Worm (Caenorhabditis elegans): ENCODE measurements around the gene F19C7.2.

F19C7.2 gene

DNA sequence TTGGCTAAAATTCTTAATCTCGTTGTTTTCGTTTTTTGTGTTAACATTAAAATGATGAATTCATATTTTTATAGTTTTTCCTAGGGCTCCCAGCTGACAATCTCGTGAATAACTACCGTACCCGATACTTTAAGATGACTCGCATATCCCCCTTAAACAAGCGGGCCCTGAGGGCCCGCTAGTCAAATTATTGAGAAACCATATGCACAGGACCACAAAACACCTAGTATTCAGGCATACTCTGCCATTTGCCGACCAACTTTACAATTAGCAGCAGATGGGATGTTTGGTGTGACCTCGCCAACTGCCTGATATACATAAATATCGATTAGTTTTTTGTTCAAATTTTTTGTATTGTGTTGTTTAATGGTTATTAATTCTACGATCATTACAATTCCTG is 2.9 kb upstream of the F19C7.2 start, which contains the start of gene F19C7.3:
F19C7.3 (plus strand) TSS at position 301 of the 400 bp plus-strand sequence.
- TF ChIP-seq ceh-36 (tag; optimal IDR thresholded peaks at IDR 0.05) (no peak), tbx-37 (GFP tag; conservative IDR thresholded peaks at IDR 0.05) (no peak), ets-7 (tag; optimal IDR thresholded peaks at IDR 0.05) (no peak), tbx-11 (GFP tag; IDR thresholded peaks at IDR 0.05) (no peak), hmg-4 (GFP tag; optimal IDR thresholded peaks at IDR 0.05) (no peak), flt-1 (GFP tag; IDR thresholded peaks at IDR 0.05) (no peak), pes-1 (GFP tag; IDR thresholded peaks at IDR 0.05) (no peak), sea-1 (GFP tag; conservative IDR thresholded peaks at IDR 0.05) (no peak), ama-1 (optimal IDR thresholded peaks at IDR 0.05) (no peak), aly-1 (tag; optimal IDR thresholded peaks at IDR 0.05) (no peak), ceh-13 (GFP tag; optimal IDR thresholded peaks at IDR 0.05) (no peak), hnd-1 (tag; optimal IDR thresholded peaks at IDR 0.05) (no peak), hmbx-1 (tag; optimal IDR thresholded peaks at IDR 0.05) (no peak), scrt-1 (GFP tag; IDR thresholded peaks at IDR 0.05) (no peak), B0310.2 (tag; optimal IDR thresholded peaks at IDR 0.05) (no peak)

ce11 chrIV:4602565-4602964 is 2.8 kb downstream of the F19C7.2 start, which contains the start of gene F19C7.4:
Gene F19C7.4, plus strand, starts transcription at chrIV:4602865.
- TF ChIP-seq hmbx-1 (tag; optimal IDR thresholded peaks at IDR 0.05) (no peak), sea-1 (GFP tag; conservative IDR thresholded peaks at IDR 0.05) (no peak), F13C5.2 (tag; optimal IDR thresholded peaks at IDR 0.05) (no peak), ama-1 (optimal IDR thresholded peaks at IDR 0.05) (no peak), ceh-36 (tag; optimal IDR thresholded peaks at IDR 0.05) (no peak), scrt-1 (GFP tag; IDR thresholded peaks at IDR 0.05) (no peak), ets-7 (tag; optimal IDR thresholded peaks at IDR 0.05) (no peak), hnd-1 (tag; optimal IDR thresholded peaks at IDR 0.05) (no peak), flt-1 (GFP tag; IDR thresholded peaks at IDR 0.05) (no peak), aly-1 (tag; optimal IDR thresholded peaks at IDR 0.05) (no peak), tbx-11 (GFP tag; IDR thresholded peaks at IDR 0.05) (no peak), B0310.2 (tag; optimal IDR thresholded peaks at IDR 0.05) (no peak), tbx-37 (GFP tag; conservative IDR thresholded peaks at IDR 0.05) (no peak), ceh-13 (GFP tag; optimal IDR thresholded peaks at IDR 0.05) (no peak), hmg-4 (GFP tag; optimal IDR thresholded peaks at IDR 0.05) (no peak), tra-4 (tag; optimal IDR thresholded peaks at IDR 0.05) (no peak)

DNA sequence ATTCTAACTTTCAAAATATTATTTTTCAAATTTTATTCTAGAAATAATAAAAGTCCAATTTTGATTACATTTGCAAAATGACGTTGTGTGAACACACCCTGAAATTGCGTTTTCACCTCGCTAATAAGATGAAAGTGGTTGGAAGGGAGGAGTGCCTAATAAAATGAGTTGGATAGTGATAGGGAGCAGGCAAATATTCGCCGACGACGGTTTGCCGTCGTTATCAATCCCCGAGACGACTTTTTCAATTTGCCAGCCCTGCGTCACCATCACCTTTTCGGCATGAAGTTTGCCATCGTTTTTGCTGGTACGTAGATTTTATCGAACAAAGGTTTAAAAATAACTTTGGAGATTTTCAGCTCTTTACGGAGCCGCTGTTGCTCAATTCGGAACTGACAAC is 5.9 kb downstream of the F19C7.2 start, which contains the start of gene nspg-10:
nspg-10 (plus strand) TSS at position 179 of the 400 bp plus-strand sequence.
- no peak for TF ChIP-seq hmbx-1 (tag; optimal IDR thresholded peaks at IDR 0.05)
- no peak for TF ChIP-seq flt-1 (GFP tag; IDR thresholded peaks at IDR 0.05)
- no peak for TF ChIP-seq F13C5.2 (tag; optimal IDR thresholded peaks at IDR 0.05)
- no peak for TF ChIP-seq tbx-11 (GFP tag; IDR thresholded peaks at IDR 0.05)
- no peak for TF ChIP-seq tra-4 (tag; optimal IDR thresholded peaks at IDR 0.05)
- no peak for TF ChIP-seq B0310.2 (tag; optimal IDR thresholded peaks at IDR 0.05)
- no peak for TF ChIP-seq ama-1 (optimal IDR thresholded peaks at IDR 0.05)
- no peak for TF ChIP-seq ceh-36 (tag; optimal IDR thresholded peaks at IDR 0.05)
- no peak for TF ChIP-seq hmg-4 (GFP tag; optimal IDR thresholded peaks at IDR 0.05)
- no peak for TF ChIP-seq pes-1 (GFP tag; IDR thresholded peaks at IDR 0.05)
- no peak for TF ChIP-seq tbx-37 (GFP tag; conservative IDR thresholded peaks at IDR 0.05)
- no peak for TF ChIP-seq ets-7 (tag; optimal IDR thresholded peaks at IDR 0.05)
- TF ChIP-seq ceh-13 (GFP tag; optimal IDR thresholded peaks at IDR 0.05): no peak
- no peak for TF ChIP-seq scrt-1 (GFP tag; IDR thresholded peaks at IDR 0.05)
- TF ChIP-seq hnd-1 (tag; optimal IDR thresholded peaks at IDR 0.05): no peak
- TF ChIP-seq aly-1 (tag; optimal IDR thresholded peaks at IDR 0.05): no peak

DNA sequence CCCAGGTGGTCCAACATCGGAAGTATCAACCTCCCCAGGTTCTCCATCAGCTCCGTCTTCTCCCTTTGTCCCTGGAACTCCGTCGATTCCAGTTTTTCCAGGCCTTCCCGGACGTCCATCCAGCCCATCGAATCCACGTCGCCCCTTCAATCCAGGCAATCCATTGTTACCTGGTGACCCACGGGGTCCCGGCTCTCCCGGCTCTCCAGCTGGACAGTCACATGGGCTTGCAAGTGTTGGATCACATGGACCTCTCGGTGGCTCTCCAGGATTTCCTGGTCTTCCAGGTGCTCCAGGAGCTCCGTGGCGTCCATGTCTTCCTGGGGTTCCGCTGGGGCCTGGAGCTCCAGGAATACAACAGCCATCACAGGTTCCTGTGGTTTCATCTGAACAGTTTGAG is 8.9 kb downstream of the F19C7.2 start:
- TF ChIP-seq sea-1 (GFP tag; conservative IDR thresholded peaks at IDR 0.05) (no peak), tra-4 (tag; optimal IDR thresholded peaks at IDR 0.05) (no peak), hmbx-1 (tag; optimal IDR thresholded peaks at IDR 0.05) (no peak), scrt-1 (GFP tag; IDR thresholded peaks at IDR 0.05) (no peak), pes-1 (GFP tag; IDR thresholded peaks at IDR 0.05) (no peak)

DNA sequence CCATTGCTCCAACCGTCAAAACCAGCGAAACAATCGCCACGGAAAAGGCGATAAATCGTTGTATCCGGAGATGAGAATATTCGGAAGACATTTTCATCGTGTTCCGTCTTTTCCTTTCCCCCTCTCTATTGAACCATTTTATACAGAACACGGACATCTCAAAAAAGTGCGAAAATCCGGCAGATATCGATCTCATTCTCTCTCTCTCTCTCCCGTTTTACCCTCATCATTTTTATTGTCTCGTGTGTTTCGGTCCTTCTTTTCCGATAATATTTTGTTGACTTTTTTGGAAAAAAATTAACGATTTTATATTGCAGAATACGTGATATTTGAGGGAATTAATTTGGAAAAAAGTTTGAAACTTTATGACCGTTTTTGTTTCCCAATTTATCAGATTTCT is 9.8 kb downstream of the F19C7.2 start, which contains the start of gene col-110:
col-110 (minus strand) TSS at position 101 of the 400 bp plus-strand sequence.
- TF ChIP-seq flt-1 (GFP tag; IDR thresholded peaks at IDR 0.05): no peak
- no peak for TF ChIP-seq tbx-11 (GFP tag; IDR thresholded peaks at IDR 0.05)
- no peak for TF ChIP-seq tra-4 (tag; optimal IDR thresholded peaks at IDR 0.05)
- no peak for TF ChIP-seq hmbx-1 (tag; optimal IDR thresholded peaks at IDR 0.05)
- TF ChIP-seq B0310.2 (tag; optimal IDR thresholded peaks at IDR 0.05): no peak
- TF ChIP-seq hnd-1 (tag; optimal IDR thresholded peaks at IDR 0.05): no peak
- TF ChIP-seq ceh-13 (GFP tag; optimal IDR thresholded peaks at IDR 0.05): no peak
- no peak for TF ChIP-seq F13C5.2 (tag; optimal IDR thresholded peaks at IDR 0.05)
- TF ChIP-seq sea-1 (GFP tag; conservative IDR thresholded peaks at IDR 0.05): no peak
- TF ChIP-seq tbx-37 (GFP tag; conservative IDR thresholded peaks at IDR 0.05): no peak
- TF ChIP-seq ets-7 (tag; optimal IDR thresholded peaks at IDR 0.05): no peak
- TF ChIP-seq ama-1 (optimal IDR thresholded peaks at IDR 0.05): no peak
- no peak for TF ChIP-seq pes-1 (GFP tag; IDR thresholded peaks at IDR 0.05)
- no peak for TF ChIP-seq scrt-1 (GFP tag; IDR thresholded peaks at IDR 0.05)
- no peak for TF ChIP-seq ceh-36 (tag; optimal IDR thresholded peaks at IDR 0.05)
- TF ChIP-seq hmg-4 (GFP tag; optimal IDR thresholded peaks at IDR 0.05): no peak
- no peak for TF ChIP-seq aly-1 (tag; optimal IDR thresholded peaks at IDR 0.05)

DNA sequence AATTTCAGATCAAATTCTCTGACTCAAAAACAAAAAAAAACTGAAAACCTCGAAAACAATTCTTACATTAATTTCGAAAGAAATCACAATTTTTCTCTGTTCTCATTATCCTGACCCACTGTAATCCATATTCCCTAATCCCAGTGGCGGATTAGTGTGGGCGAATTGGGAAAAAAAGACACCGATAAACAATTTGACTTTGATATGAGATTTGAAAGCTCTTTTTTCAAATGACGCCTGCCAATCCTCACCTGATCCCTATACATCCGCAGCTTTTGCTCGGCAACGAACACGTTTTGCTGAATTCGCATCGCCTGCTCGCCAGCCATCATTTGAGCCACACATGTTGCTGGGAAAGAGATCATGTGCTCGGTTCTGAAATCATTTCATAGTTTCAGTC is 12.0 kb downstream of the F19C7.2 start:
- TF ChIP-seq ceh-36 (tag; optimal IDR thresholded peaks at IDR 0.05) (peak; percentile 46), F13C5.2 (tag; optimal IDR thresholded peaks at IDR 0.05) (no peak), ets-7 (tag; optimal IDR thresholded peaks at IDR 0.05) (no peak), hmg-4 (GFP tag; optimal IDR thresholded peaks at IDR 0.05) (no peak), B0310.2 (tag; optimal IDR thresholded peaks at IDR 0.05) (no peak), hnd-1 (tag; optimal IDR thresholded peaks at IDR 0.05) (no peak), tbx-11 (GFP tag; IDR thresholded peaks at IDR 0.05) (no peak)

DNA sequence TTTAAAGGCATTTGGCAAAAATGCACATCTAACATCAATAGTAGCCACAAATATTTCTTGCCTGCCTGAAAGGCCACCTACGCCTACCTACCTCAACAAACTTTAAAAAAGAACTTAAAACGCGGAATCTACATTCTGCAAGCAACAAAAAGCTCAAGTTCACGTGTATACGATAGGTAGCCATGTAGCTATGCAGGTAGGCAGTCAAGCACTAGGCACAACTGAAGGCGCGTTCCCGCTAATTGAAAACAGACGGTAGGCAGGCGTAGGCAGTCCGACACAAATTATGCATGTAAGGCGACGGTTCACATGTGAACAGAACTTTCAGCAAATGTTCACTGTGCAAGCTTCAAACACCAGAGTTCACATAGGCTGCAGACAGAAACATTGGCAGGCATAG is 12.8 kb downstream of the F19C7.2 start:
- TF ChIP-seq B0310.2 (tag; optimal IDR thresholded peaks at IDR 0.05) (no peak), F13C5.2 (tag; optimal IDR thresholded peaks at IDR 0.05) (no peak)

- TF ChIP-seq pes-1 (GFP tag; IDR thresholded peaks at IDR 0.05) (no peak), tbx-37 (GFP tag; conservative IDR thresholded peaks at IDR 0.05) (no peak), hmbx-1 (tag; optimal IDR thresholded peaks at IDR 0.05) (no peak), tra-4 (tag; optimal IDR thresholded peaks at IDR 0.05) (no peak), ceh-36 (tag; optimal IDR thresholded peaks at IDR 0.05) (no peak), tbx-11 (GFP tag; IDR thresholded peaks at IDR 0.05) (no peak), F13C5.2 (tag; optimal IDR thresholded peaks at IDR 0.05) (no peak), hnd-1 (tag; optimal IDR thresholded peaks at IDR 0.05) (no peak), B0310.2 (tag; optimal IDR thresholded peaks at IDR 0.05) (no peak), aly-1 (tag; optimal IDR thresholded peaks at IDR 0.05) (no peak)
Observed at ce11 chrIV:4613516-4613915, 13.8 kb downstream of the F19C7.2 start.
